2 fruit fly cellular contexts compared by ENCODE assay signal in the genomic region with DNA sequence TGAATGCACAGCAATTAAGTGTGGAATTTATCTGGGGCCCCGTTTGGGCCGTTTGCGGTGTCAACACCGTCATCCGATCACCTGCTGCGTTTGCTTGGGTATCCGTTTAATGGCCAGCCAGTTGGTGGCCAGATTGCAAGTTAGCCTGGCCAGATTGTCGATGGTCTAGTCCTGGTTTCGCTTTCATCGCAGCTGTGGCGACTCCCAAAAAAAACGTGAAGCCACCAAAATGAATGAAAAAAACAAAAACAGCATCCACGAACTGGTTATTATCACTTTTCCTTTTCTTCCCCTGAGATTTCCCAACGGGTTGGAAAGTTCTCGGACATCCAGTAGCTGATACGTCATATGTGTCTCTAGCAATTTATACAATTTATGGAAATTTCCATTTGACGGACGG.
TF ChIP-seq lines count a peak whose summit lies in the region.

No protein-coding gene starts in this region.

- TF ChIP-seq CTCF in whole organism, embryonic (GFP tag; optimal IDR thresholded peaks at IDR 0.05; lab: Kevin White, UChicago): no peak

TF ChIP-seq in whole organism, adult, 20 proteins besides CTCF, POLR2A, EP300 and RAD21:
- no peak for TF ChIP-seq CG11617 (GFP tag; optimal IDR thresholded peaks at IDR 0.05; lab: Kevin White, UChicago)
- TF ChIP-seq CG33017 (tag; optimal IDR thresholded peaks at IDR 0.05; lab: Kevin White, UChicago): no peak
- TF ChIP-seq tj (GFP tag; optimal IDR thresholded peaks at IDR 0.05; lab: Kevin White, UChicago): peak; percentile 73
TF ChIP-seq in whole organism, adult: peak in this region for 1.

TF ChIP-seq in whole organism, embryonic, 481 proteins besides CTCF, POLR2A, EP300 and RAD21:
- peak; percentile 48 for TF ChIP-seq twi (tag; optimal IDR thresholded peaks at IDR 0.05; lab: Kevin White, UChicago)
- no peak for TF ChIP-seq Mad (GFP tag; optimal IDR thresholded peaks at IDR 0.05; lab: Kevin White, UChicago)
- TF ChIP-seq vnd (GFP tag; IDR thresholded peaks at IDR 0.05; lab: Robert Waterston, UW; ENCODE audit: partially characterized antibody): no peak
- TF ChIP-seq CG10147 (GFP tag; optimal IDR thresholded peaks at IDR 0.05; lab: Kevin White, UChicago): no peak
- TF ChIP-seq Ets65A (GFP tag; lab: Kevin White, UChicago): peak; percentile 22
- no peak for TF ChIP-seq Rfx (GFP tag; IDR thresholded peaks at IDR 0.05; lab: Robert Waterston, UW)
- no peak for TF ChIP-seq fd96Cb (tag; optimal IDR thresholded peaks at IDR 0.05; lab: Kevin White, UChicago)
- TF ChIP-seq zen (tag; optimal IDR thresholded peaks at IDR 0.05; lab: Kevin White, UChicago): peak; percentile 51
- TF ChIP-seq stwl (tag; optimal IDR thresholded peaks at IDR 0.05; lab: Kevin White, UChicago): no peak
- TF ChIP-seq tin (GFP tag; optimal IDR thresholded peaks at IDR 0.05; lab: Kevin White, UChicago): no peak
- TF ChIP-seq CG10267 (tag; optimal IDR thresholded peaks at IDR 0.05; lab: Kevin White, UChicago): no peak
- no peak for TF ChIP-seq CG16813 (GFP tag; IDR thresholded peaks at IDR 0.05; lab: Robert Waterston, UW; ENCODE audit: partially characterized antibody)
- peak; percentile 38 for TF ChIP-seq abd-A (tag; optimal IDR thresholded peaks at IDR 0.05; lab: Kevin White, UChicago)
- TF ChIP-seq Blimp-1 (GFP tag; optimal IDR thresholded peaks at IDR 0.05; lab: Kevin White, UChicago): peak; percentile 95
